Worm (Caenorhabditis elegans) whole organism, mixed stage, embryonic: ENCODE data around the gene F42F12.11.

Source experiments
- flh-1 ChIP-seq: fragments of 200-800 bp; sonication (Bioruptor generic); optimal IDR thresholded peaks from 2 replicates; lab custom pipeline; 2018; ENCODE audit warnings: mild to moderate bottlenecking, missing genetic modification characterization, moderate library complexity, missing compliant biosample characterization
- lin-13 ChIP-seq: fragments of 150-350 bp; optimal IDR thresholded peaks from 2 replicates; lab custom pipeline; 2014; ENCODE audit warnings: missing biosample characterization, missing genetic modification characterization
- lsy-2 ChIP-seq: fragments of 150-350 bp; optimal IDR thresholded peaks from 2 replicates; lab custom pipeline; 2014; ENCODE audit warnings: missing biosample characterization, missing genetic modification characterization
- mls-2 ChIP-seq: sonication (generic microtip); optimal IDR thresholded peaks from 2 replicates; lab custom pipeline; 2016; ENCODE audit warnings: mild to moderate bottlenecking, missing genetic modification characterization, moderate library complexity, missing compliant biosample characterization
- nhr-12 ChIP-seq: fragments of 150-350 bp; optimal IDR thresholded peaks from 2 replicates; lab custom pipeline; 2014; ENCODE audit warnings: missing biosample characterization, missing genetic modification characterization
- nhr-76 ChIP-seq: sonication (generic microtip); optimal IDR thresholded peaks from 2 replicates; lab custom pipeline; 2017; ENCODE audit warnings: missing biosample characterization, missing genetic modification characterization
- pha-4 ChIP-seq: fragments of 150-350 bp; optimal IDR thresholded peaks from 2 replicates; lab custom pipeline; 2018; ENCODE audit warnings: missing biosample characterization, missing genetic modification reagents, missing genetic modification characterization

- no peak for TF ChIP-seq lsy-2 (tag; lab: Kevin White, UChicago)
- no peak for TF ChIP-seq nhr-76
- TF ChIP-seq pha-4 (tag; lab: Kevin White, UChicago), result no peak
- no peak for TF ChIP-seq lin-13 (tag; lab: Kevin White, UChicago)
- no peak for TF ChIP-seq mls-2 (tag; lab: Kevin White, UChicago)
- no peak for TF ChIP-seq flh-1 (GFP tag; lab: Kevin White, UChicago)
- TF ChIP-seq nhr-12 (tag; lab: Kevin White, UChicago), result no peak
Observed at ce11 chrX:12375783-12376182, 29.0 kb downstream of the F42F12.11 start.
